Fruit fly (Drosophila melanogaster) whole organism, embryonic: ENCODE measurements around the gene CG15358.

Experiments
- ATbp ChIP-seq: fragments of 200-800 bp; sonication (Bioruptor generic); optimal IDR thresholded peaks from 2 replicates; lab custom pipeline; 2017; ENCODE audit warnings: missing biosample characterization, mild to moderate bottlenecking, missing genetic modification characterization, missing genetic modification reagents
- Asciz ChIP-seq: fragments of 200-800 bp; sonication (Bioruptor generic); optimal IDR thresholded peaks from 2 replicates; lab custom pipeline; 2017; ENCODE audit warnings: missing biosample characterization, mild to moderate bottlenecking, missing genetic modification characterization, missing genetic modification reagents
- CG10543 ChIP-seq: fragments of 200-800 bp; sonication (Bioruptor generic); optimal IDR thresholded peaks from 3 replicates; lab custom pipeline; 2017; ENCODE audit warnings: missing biosample characterization, mild to moderate bottlenecking, missing genetic modification characterization, moderate library complexity
- CG12391 ChIP-seq: fragments of 200-800 bp; sonication (Bioruptor generic); optimal IDR thresholded peaks from 3 replicates; lab custom pipeline; 2018; ENCODE audit warnings: missing biosample characterization, mild to moderate bottlenecking, missing genetic modification characterization, moderate library complexity
- CG12942 ChIP-seq: fragments of 200-800 bp; sonication (Bioruptor generic); optimal IDR thresholded peaks from 3 replicates; lab custom pipeline; 2016; ENCODE audit warnings: missing biosample characterization, missing genetic modification characterization
- CG13296 ChIP-seq: fragments of 200-800 bp; sonication (Bioruptor generic); optimal IDR thresholded peaks from 3 replicates; lab custom pipeline; 2018; ENCODE audit warnings: missing biosample characterization, mild to moderate bottlenecking, missing genetic modification characterization
- CG13424 ChIP-seq: fragments of 200-800 bp; sonication (Bioruptor generic); optimal IDR thresholded peaks from 2 replicates; lab custom pipeline; 2019; ENCODE audit warnings: missing biosample characterization, mild to moderate bottlenecking, missing genetic modification characterization, moderate library complexity
- CG16779 ChIP-seq: fragments of 200-800 bp; sonication (Bioruptor generic); IDR thresholded peaks from 2 replicates; pipeline ENCODE4 v1.3.6; 2022; ENCODE audit warnings: missing biosample characterization, missing genetic modification characterization
- CG16813 ChIP-seq: fragments of 200-800 bp; sonication (Bioruptor generic); IDR thresholded peaks from 3 replicates; pipeline ENCODE4 v1.3.6; 2022; ENCODE audit warnings: missing biosample characterization, missing genetic modification characterization; ENCODE audit not compliant: partially characterized antibody
- CG17359 ChIP-seq: fragments of 200-800 bp; sonication (Bioruptor generic); optimal IDR thresholded peaks from 3 replicates; lab custom pipeline; 2018; ENCODE audit warnings: missing biosample characterization, mild to moderate bottlenecking, missing genetic modification characterization, moderate library complexity
- CG18011 ChIP-seq: fragments of 200-800 bp; sonication (Bioruptor generic); optimal IDR thresholded peaks from 2 replicates; lab custom pipeline; 2017; ENCODE audit warnings: missing biosample characterization, missing genetic modification characterization, mild to moderate bottlenecking, moderate library complexity, missing genotype
- CG2875 ChIP-seq: fragments of 200-800 bp; sonication (Bioruptor generic); optimal IDR thresholded peaks from 2 replicates; lab custom pipeline; 2017; ENCODE audit warnings: missing biosample characterization, mild to moderate bottlenecking, missing genetic modification characterization, missing genetic modification reagents
- CG30431 ChIP-seq: fragments of 200-800 bp; sonication (Bioruptor generic); optimal IDR thresholded peaks from 2 replicates; lab custom pipeline; 2017; ENCODE audit warnings: missing biosample characterization, missing genetic modification characterization
- CG31365 ChIP-seq: fragments of 200-800 bp; sonication (Bioruptor generic); optimal IDR thresholded peaks from 2 replicates; lab custom pipeline; 2018; ENCODE audit warnings: missing biosample characterization, mild to moderate bottlenecking, missing genetic modification characterization
- CG3847 ChIP-seq: fragments of 200-800 bp; sonication (Bioruptor generic); IDR thresholded peaks from 2 replicates; pipeline ENCODE4 v1.3.6; 2022; ENCODE audit warnings: missing biosample characterization, missing genetic modification characterization
- CG4730 ChIP-seq: fragments of 200-800 bp; sonication (Bioruptor generic); IDR thresholded peaks from 2 replicates; pipeline ENCODE4 v1.3.6; 2022; ENCODE audit warnings: missing biosample characterization, missing genetic modification characterization
- CG7357 ChIP-seq: fragments of 200-800 bp; sonication (Bioruptor generic); IDR thresholded peaks from 3 replicates; pipeline ENCODE4 v1.3.6; 2022; ENCODE audit warnings: missing biosample characterization, missing genetic modification characterization
- CG7556 ChIP-seq: fragments of 200-800 bp; sonication (Bioruptor generic); optimal IDR thresholded peaks from 2 replicates; lab custom pipeline; 2017; ENCODE audit warnings: missing biosample characterization, mild to moderate bottlenecking, missing genetic modification characterization
- CG8924 ChIP-seq: fragments of 200-800 bp; optimal IDR thresholded peaks from 3 replicates; lab custom pipeline; 2019; ENCODE audit warnings: missing biosample characterization, mild to moderate bottlenecking, missing genetic modification characterization, moderate library complexity
- CG9876 ChIP-seq: fragments of 200-800 bp; sonication (Bioruptor generic); optimal IDR thresholded peaks from 2 replicates; lab custom pipeline; 2016; ENCODE audit warnings: missing biosample characterization, missing genetic modification characterization
- CG9932 ChIP-seq: fragments of 200-800 bp; sonication (Bioruptor generic); IDR thresholded peaks from 2 replicates; pipeline ENCODE4 v1.3.6; 2022; ENCODE audit warnings: missing biosample characterization, missing genetic modification characterization
- Deaf1 ChIP-seq: fragments of 200-800 bp; optimal IDR thresholded peaks from 3 replicates; lab custom pipeline; 2019; ENCODE audit warnings: missing biosample characterization, mild to moderate bottlenecking, missing genetic modification characterization, moderate library complexity
- E2f1 ChIP-seq: fragments of 200-800 bp; sonication (Bioruptor generic); IDR thresholded peaks from 2 replicates; pipeline ENCODE4 v1.3.6; 2022; ENCODE audit warnings: missing biosample characterization, missing genetic modification characterization
- Ets97D ChIP-seq: fragments of 200-800 bp; sonication (Bioruptor generic); optimal IDR thresholded peaks from 3 replicates; lab custom pipeline; 2016; ENCODE audit warnings: missing biosample characterization, missing genetic modification characterization
- Fer2 ChIP-seq: fragments of 200-800 bp; sonication (Bioruptor generic); optimal IDR thresholded peaks from 2 replicates; lab custom pipeline; 2018; ENCODE audit warnings: missing biosample characterization, mild to moderate bottlenecking, missing genetic modification characterization, moderate library complexity
- Hr3 ChIP-seq: fragments of 200-800 bp; sonication (Bioruptor generic); optimal IDR thresholded peaks from 3 replicates; lab custom pipeline; 2016; ENCODE audit warnings: missing biosample characterization, missing genetic modification characterization
- Hr78 ChIP-seq, 2 experiments: fragments of 200-800 bp in 1 of 2; fragments of >200 bp in 1 of 2; sonication (Bioruptor generic) in 1 of 2; optimal IDR thresholded peaks; 2 replicates each; lab custom pipeline; 2017 to 2019; ENCODE audit warnings: missing biosample characterization in 2 of 2, missing genetic modification characterization in 2 of 2, mild to moderate bottlenecking in 1 of 2, moderate library complexity in 1 of 2
- Hsf ChIP-seq: fragments of 200-800 bp; sonication (Bioruptor generic); optimal IDR thresholded peaks from 3 replicates; lab custom pipeline; 2016; ENCODE audit warnings: missing biosample characterization, missing genetic modification characterization
- MBD-R2 ChIP-seq: fragments of 200-800 bp; sonication (Bioruptor generic); IDR thresholded peaks from 2 replicates; pipeline ENCODE4 v1.3.6; 2022; ENCODE audit warnings: missing biosample characterization, missing genetic modification characterization
- NFAT ChIP-seq: fragments of 200-800 bp; sonication (Bioruptor generic); IDR thresholded peaks from 2 replicates; pipeline ENCODE4 v1.3.6; 2022; ENCODE audit warnings: missing biosample characterization, missing genetic modification characterization
- NfI ChIP-seq: fragments of 200-800 bp; sonication (Bioruptor generic); optimal IDR thresholded peaks from 3 replicates; lab custom pipeline; 2018; ENCODE audit warnings: missing biosample characterization, mild to moderate bottlenecking, missing genetic modification characterization, moderate library complexity
- Optix ChIP-seq: fragments of 200-800 bp; sonication (Bioruptor generic); IDR thresholded peaks from 3 replicates; pipeline ENCODE4 v1.3.6; 2022; ENCODE audit warnings: missing biosample characterization, missing genetic modification characterization
- PHDP ChIP-seq: fragments of 200-800 bp; sonication (Bioruptor generic); optimal IDR thresholded peaks from 3 replicates; lab custom pipeline; 2018; ENCODE audit warnings: missing biosample characterization, mild to moderate bottlenecking, missing genetic modification characterization, moderate library complexity
- Rx ChIP-seq: fragments of 200-800 bp; sonication (Bioruptor generic); IDR thresholded peaks from 2 replicates; pipeline ENCODE4 v1.3.6; 2022; ENCODE audit warnings: missing biosample characterization, missing genetic modification characterization
- Sox102F ChIP-seq: fragments of 200-800 bp; sonication (Bioruptor generic); optimal IDR thresholded peaks from 2 replicates; lab custom pipeline; 2018; ENCODE audit warnings: missing biosample characterization, mild to moderate bottlenecking, missing genetic modification characterization, moderate library complexity
- ash1 ChIP-seq: fragments of 200-800 bp; sonication (Bioruptor generic); optimal IDR thresholded peaks from 2 replicates; lab custom pipeline; 2018; ENCODE audit warnings: missing biosample characterization, mild to moderate bottlenecking, missing genetic modification characterization
- fd64A ChIP-seq: fragments of 200-800 bp; sonication (Bioruptor generic); optimal IDR thresholded peaks from 3 replicates; lab custom pipeline; 2018; ENCODE audit warnings: missing biosample characterization, mild to moderate bottlenecking, missing genetic modification characterization
- ftz-f1 ChIP-seq: fragments of 200-800 bp; sonication (Bioruptor generic); optimal IDR thresholded peaks from 2 replicates; lab custom pipeline; 2016; ENCODE audit warnings: missing biosample characterization, missing genetic modification characterization
- gcm2 ChIP-seq: fragments of 200-800 bp; sonication (Bioruptor generic); optimal IDR thresholded peaks from 2 replicates; lab custom pipeline; 2016; ENCODE audit warnings: missing biosample characterization, missing genetic modification characterization
- gem ChIP-seq: fragments of 200-800 bp; sonication (Bioruptor generic); optimal IDR thresholded peaks from 2 replicates; lab custom pipeline; 2019; ENCODE audit warnings: missing biosample characterization, mild to moderate bottlenecking, missing genetic modification characterization, moderate library complexity
- lbe ChIP-seq: fragments of 200-800 bp; sonication (Bioruptor generic); optimal IDR thresholded peaks from 2 replicates; lab custom pipeline; 2016; ENCODE audit warnings: missing biosample characterization, mild to moderate bottlenecking, missing genetic modification characterization
- mirr ChIP-seq: fragments of 200-800 bp; sonication (Bioruptor generic); optimal IDR thresholded peaks from 3 replicates; lab custom pipeline; 2018; ENCODE audit warnings: missing biosample characterization, mild to moderate bottlenecking, missing genetic modification characterization
- odd ChIP-seq: fragments of 200-800 bp; sonication (Bioruptor generic); optimal IDR thresholded peaks from 2 replicates; lab custom pipeline; 2017; ENCODE audit warnings: missing biosample characterization, mild to moderate bottlenecking, missing genetic modification characterization
- pnt ChIP-seq: fragments of 200-800 bp; sonication (Bioruptor generic); optimal IDR thresholded peaks from 3 replicates; lab custom pipeline; 2016; ENCODE audit warnings: missing biosample characterization, missing genetic modification characterization
- psq ChIP-seq: fragments of 200-800 bp; sonication (Bioruptor generic); optimal IDR thresholded peaks from 2 replicates; lab custom pipeline; 2017; ENCODE audit warnings: missing biosample characterization, missing genetic modification characterization
- ranshi ChIP-seq: fragments of 200-800 bp; sonication (Bioruptor generic); IDR thresholded peaks from 2 replicates; pipeline ENCODE4 v1.3.6; 2022; ENCODE audit warnings: missing biosample characterization, missing genetic modification characterization
- sd ChIP-seq: fragments of 200-800 bp; sonication (Bioruptor generic); optimal IDR thresholded peaks from 3 replicates; lab custom pipeline; 2018; ENCODE audit warnings: missing biosample characterization, mild to moderate bottlenecking, missing genetic modification characterization, moderate library complexity
- tap ChIP-seq: fragments of 200-800 bp; optimal IDR thresholded peaks from 3 replicates; lab custom pipeline; 2019; ENCODE audit warnings: missing biosample characterization, mild to moderate bottlenecking, missing genetic modification characterization, moderate library complexity
- vvl ChIP-seq: fragments of 200-800 bp; sonication (Bioruptor generic); IDR thresholded peaks from 2 replicates; pipeline ENCODE4 v1.3.6; 2022; ENCODE audit warnings: missing biosample characterization, missing genetic modification characterization
- zf30C ChIP-seq: fragments of 200-800 bp; sonication (Bioruptor generic); optimal IDR thresholded peaks from 3 replicates; lab custom pipeline; 2018; ENCODE audit warnings: missing biosample characterization, mild to moderate bottlenecking, missing genetic modification characterization

The CG15358 gene

DNA sequence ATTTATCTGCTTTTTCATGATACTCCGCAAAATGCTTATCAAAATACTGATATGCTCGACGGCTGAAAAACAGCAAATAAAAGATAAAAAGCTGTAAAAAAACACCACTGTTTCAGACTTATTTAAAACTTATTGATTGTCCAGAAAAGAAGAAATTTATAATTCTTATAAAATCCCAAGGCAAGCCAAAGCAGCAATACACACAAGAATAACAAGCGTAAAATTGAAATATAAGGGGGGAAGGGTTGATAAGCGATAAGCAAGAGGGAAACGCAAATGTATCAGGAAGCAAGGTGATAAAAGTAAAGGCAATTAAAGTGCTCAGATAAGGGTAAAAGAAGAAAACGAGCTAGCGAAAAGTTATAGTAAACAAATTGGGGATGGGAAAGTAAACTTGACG is 29.5 kb upstream of the CG15358 start (continued):
- TF ChIP-seq CG9932 (no peak), Fer2 (tag; lab: Kevin White, UChicago) (no peak), ranshi (no peak), MBD-R2 (GFP tag; lab: Robert Waterston, UW) (no peak), CG8924 (tag; lab: Kevin White, UChicago) (no peak), CG16779 (GFP tag; lab: Robert Waterston, UW) (no peak), Hr3 (GFP tag; lab: Kevin White, UChicago) (no peak), Hsf (GFP tag; lab: Kevin White, UChicago) (no peak), CG16813 (GFP tag; lab: Robert Waterston, UW) (no peak), mirr (GFP tag; lab: Kevin White, UChicago) (peak; percentile 72), CG30431 (GFP tag; lab: Kevin White, UChicago) (no peak), Optix (GFP tag; lab: Robert Waterston, UW) (no peak), sd (tag; lab: Kevin White, UChicago) (no peak), CG18011 (no peak)

DNA sequence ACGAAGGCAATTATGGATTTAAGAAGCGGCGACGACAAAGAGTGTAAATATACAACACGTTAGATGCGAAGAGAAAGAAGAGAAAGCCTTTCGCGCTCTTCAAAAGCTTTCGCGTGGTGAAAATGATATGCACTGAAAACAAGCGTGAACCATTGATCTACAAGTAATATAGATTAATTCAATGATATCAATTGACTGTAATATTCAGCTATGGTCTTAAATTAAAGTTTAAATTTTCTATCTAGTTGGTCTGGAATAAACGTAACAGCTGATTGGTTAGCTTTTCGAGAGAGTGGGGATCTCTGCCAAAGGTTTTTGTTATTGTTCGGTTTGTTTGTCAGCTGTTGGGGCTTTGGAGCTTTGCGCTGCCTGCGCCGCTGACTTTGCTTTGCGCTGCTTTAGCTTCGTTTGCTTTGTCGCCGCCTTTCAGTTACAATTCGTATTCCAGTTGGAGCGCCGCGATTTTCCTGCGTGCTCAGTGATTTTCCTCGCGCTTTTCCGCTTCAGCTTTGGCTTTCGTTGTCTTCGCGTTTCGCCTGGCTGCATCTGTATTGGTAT is 28.4 kb upstream of the CG15358 start:
- TF ChIP-seq pnt (GFP tag; lab: Kevin White, UChicago) (no peak), Hr78 (GFP tag; optimal IDR thresholded peaks at IDR 0.05; lab: Kevin White, UChicago) (peak in 1 of 2 experiments; percentile 3), CG13424 (tag; lab: Kevin White, UChicago) (peak; percentile 4), CG12391 (tag; lab: Kevin White, UChicago) (peak; percentile 20), CG31365 (tag; lab: Kevin White, UChicago) (peak; percentile 11), psq (GFP tag; lab: Kevin White, UChicago) (peak; percentile 82), tap (tag; lab: Kevin White, UChicago) (peak; percentile 16), CG9876 (GFP tag; lab: Kevin White, UChicago) (no peak), CG10543 (no peak), PHDP (tag; lab: Kevin White, UChicago) (peak; percentile 9), ATbp (GFP tag; lab: Kevin White, UChicago) (peak; percentile 45), CG3847 (GFP tag; lab: Robert Waterston, UW) (no peak), Rx (GFP tag; lab: Robert Waterston, UW) (no peak), odd (GFP tag; lab: Kevin White, UChicago) (peak; percentile 13), gem (peak; percentile 30), gcm2 (no peak), CG7357 (GFP tag; lab: Robert Waterston, UW) (no peak), vvl (peak; percentile 34; the same call in 1 of the 2 replicates), Asciz (GFP tag; lab: Kevin White, UChicago) (peak; percentile 29), ash1 (GFP tag; lab: Kevin White, UChicago) (no peak), lbe (GFP tag; lab: Kevin White, UChicago) (peak; percentile 63), CG4730 (GFP tag; lab: Robert Waterston, UW) (no peak), NFAT (GFP tag; lab: Robert Waterston, UW) (no peak), fd64A (peak; percentile 12), Ets97D (GFP tag; lab: Kevin White, UChicago) (no peak), CG7556 (GFP tag; lab: Kevin White, UChicago) (peak; percentile 17), CG17359 (tag; lab: Kevin White, UChicago) (peak; percentile 21), Sox102F (GFP tag; lab: Kevin White, UChicago) (peak; percentile 34), CG13296 (peak; percentile 23), CG12942 (GFP tag; lab: Kevin White, UChicago) (no peak), CG2875 (GFP tag; lab: Kevin White, UChicago) (peak; percentile 15), zf30C (GFP tag; lab: Kevin White, UChicago) (peak; percentile 19), NfI (peak; percentile 7), ftz-f1 (GFP tag; lab: Kevin White, UChicago) (peak; percentile 5), E2f1 (no peak), Deaf1 (tag; lab: Kevin White, UChicago) (peak; percentile 60)
